Worm (Caenorhabditis elegans) whole organism, L1 larva: Measurements from ENCODE around the gene spp-11.

ENCODE experiments used
- C04F5.9 ChIP-seq: sonication (generic microtip); optimal IDR thresholded peaks from 2 replicates; lab custom pipeline; 2016; ENCODE audit warnings: missing genetic modification characterization, missing compliant biosample characterization
- C34B4.2 ChIP-seq: sonication (generic microtip); optimal IDR thresholded peaks from 2 replicates; lab custom pipeline; 2017; ENCODE audit warnings: mild to moderate bottlenecking, missing genetic modification characterization, missing compliant biosample characterization
- Y116A8C.19 ChIP-seq: sonication (generic microtip); optimal IDR thresholded peaks from 2 replicates; lab custom pipeline; 2016; ENCODE audit warnings: missing compliant biosample characterization, missing genetic modification characterization, borderline replicate concordance
- ama-1 ChIP-seq: fragments of 150-350 bp; optimal IDR thresholded peaks from 2 replicates; lab custom pipeline; 2014
- blmp-1 ChIP-seq: fragments of 150-350 bp; optimal IDR thresholded peaks from 2 replicates; lab custom pipeline; 2014; ENCODE audit warnings: missing biosample characterization, missing genetic modification characterization
- ceh-82 ChIP-seq, 3 experiments: fragments of 150-350 bp in 1 of 3; sonication (generic microtip) in 2 of 3; optimal IDR thresholded peaks; 2 replicates each; lab custom pipeline; 2014 to 2017; ENCODE audit warnings: missing biosample characterization in 3 of 3, missing genetic modification characterization in 3 of 3
- ceh-90 ChIP-seq: sonication (generic microtip); optimal IDR thresholded peaks from 2 replicates; lab custom pipeline; 2016; ENCODE audit warnings: missing genetic modification characterization, missing compliant biosample characterization
- dsc-1 ChIP-seq: sonication (generic microtip); optimal IDR thresholded peaks from 2 replicates; lab custom pipeline; 2016; ENCODE audit warnings: mild to moderate bottlenecking, missing genetic modification characterization, missing compliant biosample characterization
- efl-1 ChIP-seq, 4 experiments: fragments of 150-350 bp; optimal IDR thresholded peaks in 3 of 4; peaks in 1 of 4; 1 replicate in 1 of 4; 2 replicates in 3 of 4; lab custom pipeline; 2014; ENCODE audit warnings: missing biosample characterization in 2 of 4, missing genetic modification characterization in 2 of 4, missing genetic modification reagents in 2 of 4
- egl-13 ChIP-seq: sonication (generic microtip); optimal IDR thresholded peaks from 2 replicates; lab custom pipeline; 2016; ENCODE audit warnings: missing genotype, missing genetic modification reagents, missing genetic modification characterization, missing compliant biosample characterization
- elt-2 ChIP-seq: sonication (generic microtip); optimal IDR thresholded peaks from 2 replicates; lab custom pipeline; 2016; ENCODE audit warnings: missing genetic modification characterization, mild to moderate bottlenecking, inconsistent platforms, missing compliant biosample characterization, missing genetic modification reagents
- elt-3 ChIP-seq, 6 experiments: fragments of 150-350 bp in 1 of 6; sonication (generic microtip); optimal IDR thresholded peaks; 2 replicates each; lab custom pipeline; 2017 to 2018; ENCODE audit warnings: missing biosample characterization in 6 of 6, missing genetic modification characterization in 6 of 6, inconsistent platforms in 1 of 6
- fkh-10 ChIP-seq: sonication (generic microtip); optimal IDR thresholded peaks from 2 replicates; lab custom pipeline; 2017; ENCODE audit warnings: missing biosample characterization, missing genetic modification reagents, missing genetic modification characterization
- fkh-4 ChIP-seq: sonication (generic microtip); optimal IDR thresholded peaks from 2 replicates; lab custom pipeline; 2016; ENCODE audit warnings: missing compliant biosample characterization, missing genetic modification characterization, borderline replicate concordance
- fos-1 ChIP-seq: fragments of 150-350 bp; optimal IDR thresholded peaks from 2 replicates; lab custom pipeline; 2014; ENCODE audit warnings: missing biosample characterization, missing genetic modification characterization
- grh-1 ChIP-seq: fragments of 200-800 bp; sonication (Bioruptor generic); IDR thresholded peaks from 2 replicates; pipeline ENCODE4 v1.3.6; 2022; ENCODE audit warnings: missing genetic modification reagents, missing genetic modification characterization, missing compliant biosample characterization
- hlh-17 ChIP-seq: fragments of 200-800 bp; sonication (Bioruptor generic); optimal IDR thresholded peaks from 2 replicates; lab custom pipeline; 2018; ENCODE audit warnings: missing genetic modification characterization, mild to moderate bottlenecking, missing compliant biosample characterization, moderate library complexity, borderline replicate concordance
- irx-1 ChIP-seq: sonication (generic microtip); optimal IDR thresholded peaks from 2 replicates; lab custom pipeline; 2016; ENCODE audit warnings: missing genetic modification characterization, missing compliant biosample characterization
- lin-14 ChIP-seq: fragments of 200-800 bp; sonication (Bioruptor generic); optimal IDR thresholded peaks from 2 replicates; lab custom pipeline; 2018; ENCODE audit warnings: mild to moderate bottlenecking, missing genetic modification characterization, moderate library complexity, missing compliant biosample characterization
- lin-35 ChIP-seq, 2 experiments: fragments of 150-350 bp; optimal IDR thresholded peaks; 2 replicates each; lab custom pipeline; 2014; ENCODE audit warnings: missing biosample characterization in 2 of 2, missing genetic modification characterization in 2 of 2, missing genetic modification reagents in 2 of 2
- lir-3 ChIP-seq: sonication (generic microtip); optimal IDR thresholded peaks from 2 replicates; lab custom pipeline; 2016; ENCODE audit warnings: mild to moderate bottlenecking, missing genetic modification characterization, moderate library complexity, missing compliant biosample characterization; ENCODE audit not compliant: poor library complexity
- mab-9 ChIP-seq: fragments of 200-800 bp; sonication (Bioruptor generic); IDR thresholded peaks from 2 replicates; pipeline ENCODE4 v1.3.6; 2022; ENCODE audit warnings: missing genetic modification reagents, missing genetic modification characterization, missing compliant biosample characterization
- mdl-1 ChIP-seq, 2 experiments: fragments of 150-350 bp; optimal IDR thresholded peaks; 2 replicates each; lab custom pipeline; 2014 to 2017; ENCODE audit warnings: missing biosample characterization in 2 of 2, missing genetic modification characterization in 2 of 2, inconsistent platforms in 1 of 2
- mef-2 ChIP-seq: fragments of 150-350 bp; optimal IDR thresholded peaks from 2 replicates; lab custom pipeline; 2014; ENCODE audit warnings: missing biosample characterization, missing genetic modification characterization
- mep-1 ChIP-seq: fragments of 150-350 bp; optimal IDR thresholded peaks from 2 replicates; lab custom pipeline; 2014; ENCODE audit warnings: missing biosample characterization, missing genetic modification characterization
- nhr-11 ChIP-seq: fragments of 150-350 bp; optimal IDR thresholded peaks from 2 replicates; lab custom pipeline; 2014; ENCODE audit warnings: missing biosample characterization, missing genetic modification characterization
- nhr-20 ChIP-seq: sonication (generic microtip); optimal IDR thresholded peaks from 2 replicates; lab custom pipeline; 2016; ENCODE audit warnings: mild to moderate bottlenecking, missing genetic modification characterization, missing compliant biosample characterization
- nhr-237 ChIP-seq: fragments of 150-350 bp; optimal IDR thresholded peaks from 2 replicates; lab custom pipeline; 2014; ENCODE audit warnings: missing biosample characterization, missing genetic modification characterization
- nhr-71 ChIP-seq: sonication (generic microtip); optimal IDR thresholded peaks from 2 replicates; lab custom pipeline; 2016; ENCODE audit warnings: mild to moderate bottlenecking, missing genetic modification characterization, moderate library complexity, missing compliant biosample characterization
- nhr-76 ChIP-seq: sonication (generic microtip); optimal IDR thresholded peaks from 2 replicates; lab custom pipeline; 2017; ENCODE audit warnings: missing biosample characterization, missing genetic modification characterization
- nhr-85 ChIP-seq: sonication (generic microtip); peaks from one replicate; lab custom pipeline; 2016; ENCODE audit warnings: missing genetic modification characterization, inconsistent platforms, missing compliant biosample characterization
- nhr-90 ChIP-seq: sonication (generic microtip); optimal IDR thresholded peaks from 2 replicates; lab custom pipeline; 2016; ENCODE audit warnings: mild to moderate bottlenecking, missing genetic modification characterization, missing compliant biosample characterization; ENCODE audit not compliant: poor library complexity
- snpc-4 ChIP-seq: fragments of 150-350 bp; optimal IDR thresholded peaks from 2 replicates; lab custom pipeline; 2014; ENCODE audit warnings: missing biosample characterization, missing genetic modification characterization
- snu-23 ChIP-seq: sonication (generic microtip); optimal IDR thresholded peaks from 2 replicates; lab custom pipeline; 2016; ENCODE audit warnings: missing genetic modification characterization, missing compliant biosample characterization
- sox-4 ChIP-seq: sonication (generic microtip); optimal IDR thresholded peaks from 2 replicates; lab custom pipeline; 2016; ENCODE audit warnings: missing genetic modification characterization, missing compliant biosample characterization
- sptf-1 ChIP-seq: fragments of 150-350 bp; optimal IDR thresholded peaks from 2 replicates; lab custom pipeline; 2014; ENCODE audit warnings: missing biosample characterization, missing genetic modification characterization
- sup-37 ChIP-seq: fragments of 200-800 bp; sonication (Bioruptor generic); optimal IDR thresholded peaks from 2 replicates; lab custom pipeline; 2018; ENCODE audit warnings: mild to moderate bottlenecking, missing genetic modification characterization, missing compliant biosample characterization
- swsn-7 ChIP-seq: sonication (generic microtip); optimal IDR thresholded peaks from 2 replicates; lab custom pipeline; 2016; ENCODE audit warnings: missing genetic modification characterization, missing compliant biosample characterization
- tbx-2 ChIP-seq: sonication (generic microtip); optimal IDR thresholded peaks from 2 replicates; lab custom pipeline; 2016; ENCODE audit warnings: missing genetic modification characterization, missing compliant biosample characterization
- tlp-1 ChIP-seq: fragments of 150-350 bp; optimal IDR thresholded peaks from 2 replicates; lab custom pipeline; 2014; ENCODE audit warnings: missing biosample characterization, missing genetic modification characterization
- unc-30 ChIP-seq: sonication (generic microtip); optimal IDR thresholded peaks from 2 replicates; lab custom pipeline; 2017; ENCODE audit warnings: missing biosample characterization, missing genetic modification characterization
- unc-86 ChIP-seq: sonication (generic microtip); optimal IDR thresholded peaks from 2 replicates; lab custom pipeline; 2016; ENCODE audit warnings: missing genetic modification characterization, missing compliant biosample characterization
- xbp-1 ChIP-seq: sonication (generic microtip); optimal IDR thresholded peaks from 2 replicates; lab custom pipeline; 2016; ENCODE audit warnings: missing genetic modification characterization, missing compliant biosample characterization
- zag-1 ChIP-seq: fragments of 150-350 bp; optimal IDR thresholded peaks from 2 replicates; lab custom pipeline; 2014; ENCODE audit warnings: missing biosample characterization, missing genetic modification characterization
- zip-4 ChIP-seq: fragments of 200-800 bp; sonication (Bioruptor generic); optimal IDR thresholded peaks from 2 replicates; lab custom pipeline; 2018; ENCODE audit warnings: mild to moderate bottlenecking, missing genetic modification characterization, moderate library complexity, missing compliant biosample characterization

The spp-11 gene

DNA sequence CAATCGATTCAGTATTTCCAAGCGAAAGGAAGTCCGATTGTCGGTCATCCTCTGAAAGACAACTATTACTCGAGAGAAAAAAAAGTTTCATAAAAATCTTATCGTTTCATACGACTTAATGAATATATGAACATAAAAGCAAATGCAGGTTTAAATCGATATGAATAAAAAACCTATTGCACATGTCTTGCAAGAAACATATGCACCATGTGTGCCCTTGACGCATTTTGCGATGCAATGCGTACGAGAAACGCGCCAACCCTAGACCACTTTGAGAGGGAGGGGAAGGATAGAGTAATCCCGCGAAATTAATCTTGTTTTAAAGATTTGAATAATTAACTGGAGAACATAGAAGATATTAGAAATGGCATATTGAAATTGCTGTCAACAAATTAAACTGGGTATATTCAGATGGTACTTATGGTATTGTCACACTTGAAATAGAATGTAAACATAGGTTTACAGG lies 46.2 kb upstream of the spp-11 start, which contains the start of gene atg-16.2 (continued):
- TF ChIP-seq snu-23 (GFP tag; lab: Kevin White, UChicago) (peak; percentile 66), nhr-76 (tag; lab: Kevin White, UChicago) (no peak), mep-1 (tag; lab: Kevin White, UChicago) (peak; percentile 85), ceh-82 (tag; optimal IDR thresholded peaks at IDR 0.05; lab: Kevin White, UChicago) (peak in 1 of 3 experiments; percentile 25)

DNA sequence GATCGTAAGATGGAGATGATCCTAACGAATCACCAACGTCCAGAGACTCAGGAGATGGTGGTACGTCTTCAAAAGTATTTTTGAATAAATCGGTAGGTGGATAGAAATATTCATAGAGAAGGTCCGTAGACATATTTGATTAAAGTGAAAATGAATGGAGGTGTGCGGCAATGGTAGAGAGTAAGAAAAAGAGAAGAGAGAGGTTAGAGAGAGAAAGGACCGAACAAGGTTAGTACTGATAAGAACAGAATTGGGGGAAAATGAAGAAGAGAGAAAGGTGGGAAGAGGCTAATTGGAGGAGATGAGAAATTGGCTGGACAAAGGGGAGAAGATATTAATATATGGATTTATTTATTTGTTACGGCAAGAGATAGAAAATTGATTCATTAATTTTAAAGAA lies 42.5 kb upstream of the spp-11 start, which contains the start of gene nhr-22:
Gene nhr-22 (minus strand): TSS at position 137 of the 400 bp plus-strand sequence.
- TF ChIP-seq nhr-85 = peak; percentile 16
- TF ChIP-seq elt-3 (tag; optimal IDR thresholded peaks at IDR 0.05; lab: Kevin White, UChicago) = peak in 1 of 6 experiments; percentile 12
- no peak for TF ChIP-seq sup-37 (GFP tag; lab: Kevin White, UChicago)
- TF ChIP-seq egl-13 (tag; lab: Kevin White, UChicago) = no peak
- no peak for TF ChIP-seq C04F5.9 (tag; lab: Kevin White, UChicago)
- TF ChIP-seq lin-14 (GFP tag; lab: Kevin White, UChicago) = peak; percentile 29
- TF ChIP-seq mab-9 = no peak
- no peak for TF ChIP-seq irx-1
- TF ChIP-seq tlp-1 (tag; lab: Kevin White, UChicago) = no peak
- TF ChIP-seq ceh-90 (tag; lab: Kevin White, UChicago) = no peak
- TF ChIP-seq unc-30 (tag; lab: Kevin White, UChicago) = no peak
- TF ChIP-seq blmp-1 = peak; percentile 78
- TF ChIP-seq mdl-1 (tag; optimal IDR thresholded peaks at IDR 0.05; lab: Kevin White, UChicago) = no peak
- no peak for TF ChIP-seq hlh-17 (GFP tag; lab: Kevin White, UChicago)

DNA sequence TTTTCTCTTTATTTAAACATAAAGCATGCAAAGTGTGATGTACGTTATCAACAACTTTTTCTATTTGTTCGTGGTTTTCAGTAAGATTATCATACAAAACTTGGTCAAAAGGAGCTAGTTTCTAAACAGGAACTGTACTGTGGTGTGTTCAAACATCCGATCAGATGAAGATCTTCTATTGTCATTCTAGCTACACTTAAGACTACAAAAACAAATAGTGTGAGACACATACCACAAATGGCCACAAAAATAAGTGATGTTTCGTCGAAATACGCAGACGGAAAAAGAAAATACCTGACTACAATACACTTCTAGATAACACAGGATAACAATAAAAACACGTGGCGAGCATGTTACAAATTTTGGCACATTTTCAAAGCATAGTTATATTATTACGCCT lies 41.5 kb upstream of the spp-11 start:
- peak; percentile 17 for TF ChIP-seq snu-23 (GFP tag; lab: Kevin White, UChicago)
- no peak for TF ChIP-seq tbx-2 (tag; lab: Kevin White, UChicago)
- no peak for TF ChIP-seq efl-1 (optimal IDR thresholded peaks at IDR 0.05; lab: Kevin White, UChicago)
- TF ChIP-seq efl-1 (GFP tag; optimal IDR thresholded peaks at IDR 0.05 in 1 of 2; lab: Kevin White, UChicago) = peak in 1 of 2 experiments; percentile 83
- no peak for TF ChIP-seq fkh-10 (GFP tag; lab: Kevin White, UChicago)
- TF ChIP-seq nhr-20 (tag; lab: Kevin White, UChicago) = peak; percentile 75
- TF ChIP-seq fos-1 (tag; lab: Kevin White, UChicago) = no peak
- TF ChIP-seq sup-37 (GFP tag; lab: Kevin White, UChicago) = no peak
- TF ChIP-seq lin-14 (GFP tag; lab: Kevin White, UChicago) = peak; percentile 48
- TF ChIP-seq nhr-71 (tag; lab: Kevin White, UChicago) = peak; percentile 20
- TF ChIP-seq lin-35 (GFP tag; optimal IDR thresholded peaks at IDR 0.05; lab: Kevin White, UChicago) = peak in 1 of 2 experiments; percentile 27
- peak; percentile 65 for TF ChIP-seq nhr-85
- peak; percentile 45 for TF ChIP-seq elt-2 (tag; lab: Kevin White, UChicago)

DNA sequence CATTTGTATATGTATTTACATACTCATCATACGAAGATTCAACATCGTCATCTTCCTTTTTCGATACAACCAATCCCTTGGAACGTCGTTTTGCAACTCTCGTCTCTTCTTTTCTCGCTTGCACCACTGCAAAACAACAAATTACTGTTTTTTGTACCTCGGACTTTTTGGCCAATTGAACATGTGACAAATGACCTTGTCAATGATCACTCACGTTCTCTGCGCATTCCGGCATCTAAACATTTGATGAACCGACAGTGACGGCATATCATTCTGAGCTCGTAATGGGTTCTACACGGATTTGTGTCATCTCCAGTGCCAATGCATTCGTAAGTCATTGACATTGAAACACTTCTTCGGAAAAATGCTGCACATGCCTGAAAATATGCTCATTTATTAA lies 41.0 kb upstream of the spp-11 start:
- TF ChIP-seq Y116A8C.19 (tag; lab: Kevin White, UChicago) (no peak), grh-1 (0 out of 2 replicates have a peak, but pooled peaks have one; percentile 6), lir-3 (tag; lab: Kevin White, UChicago) (no peak), xbp-1 (tag; lab: Kevin White, UChicago) (no peak), lin-35 (GFP tag; optimal IDR thresholded peaks at IDR 0.05; lab: Kevin White, UChicago) (peak in 1 of 2 experiments; percentile 33), blmp-1 (peak; percentile 54), sox-4 (tag; lab: Kevin White, UChicago) (no peak), zip-4 (no peak), mef-2 (tag; lab: Kevin White, UChicago) (no peak), ceh-90 (tag; lab: Kevin White, UChicago) (no peak), zag-1 (tag; lab: Kevin White, UChicago) (no peak), ceh-82 (tag; optimal IDR thresholded peaks at IDR 0.05; lab: Kevin White, UChicago) (no peak), fkh-4 (tag; lab: Kevin White, UChicago) (no peak), mdl-1 (tag; optimal IDR thresholded peaks at IDR 0.05; lab: Kevin White, UChicago) (peak in 1 of 2 experiments; percentile 58), unc-86 (tag; lab: Kevin White, UChicago) (no peak), elt-2 (tag; lab: Kevin White, UChicago) (no peak), nhr-90 (tag; lab: Kevin White, UChicago) (no peak), irx-1 (no peak), nhr-11 (no peak), sptf-1 (no peak), snpc-4 (tag; lab: Kevin White, UChicago) (no peak), C34B4.2 (tag; lab: Kevin White, UChicago) (no peak), nhr-237 (tag; lab: Kevin White, UChicago) (no peak), ama-1 (lab: Kevin White, UChicago) (no peak), swsn-7 (tag; lab: Kevin White, UChicago) (no peak), egl-13 (tag; lab: Kevin White, UChicago) (no peak), dsc-1 (tag; lab: Kevin White, UChicago) (no peak)
